Worm (Caenorhabditis elegans): ENCODE results near the gene ZK632.14.

ZK632.14 gene

ce11 chrIII:9861470-9862342 is 48.5 kb downstream of the ZK632.14 start (continued):
- TF ChIP-seq spr-1 (tag; optimal IDR thresholded peaks at IDR 0.05) (no peak), lsy-2 (tag; optimal IDR thresholded peaks at IDR 0.05) (peak in 1 of 2 experiments; percentile 49), madf-9 (GFP tag; conservative IDR thresholded peaks at IDR 0.05) (peak; percentile 89), vab-7 (GFP tag; IDR thresholded peaks at IDR 0.05) (peak; percentile 88), dmd-8 (GFP tag; IDR thresholded peaks at IDR 0.05) (peak; percentile 97), mep-1 (tag; optimal IDR thresholded peaks at IDR 0.05) (peak; percentile 68), R02D3.7 (tag; optimal IDR thresholded peaks at IDR 0.05) (no peak), ZK337.2 (GFP tag; IDR thresholded peaks at IDR 0.05) (peak; percentile 85), F37D6.2 (tag; optimal IDR thresholded peaks at IDR 0.05) (peak; percentile 44), hlh-11 (tag; optimal IDR thresholded peaks at IDR 0.05) (peak; percentile 30), zip-2 (tag; optimal IDR thresholded peaks at IDR 0.05) (peak; percentile 5), ZK546.5 (tag; optimal IDR thresholded peaks at IDR 0.05) (no peak), dmd-6 (GFP tag; IDR thresholded peaks at IDR 0.05) (peak; percentile 71), madf-5 (GFP tag; IDR thresholded peaks at IDR 0.05) (peak; percentile 55 to 71; a peak in 1 of 4 replicates), saeg-2 (GFP tag; IDR thresholded peaks at IDR 0.05) (peak; percentile 60; the same call in 1 of the 2 replicates), attf-4 (tag; optimal IDR thresholded peaks at IDR 0.05) (no peak), ama-1 (optimal IDR thresholded peaks at IDR 0.05) (no peak), hlh-30 (tag; optimal IDR thresholded peaks at IDR 0.05; ENCODE audit: insufficient read depth) (peak; percentile 71), dpl-1 (GFP tag; optimal IDR thresholded peaks at IDR 0.05) (peak; percentile 37), zag-1 (tag; optimal IDR thresholded peaks at IDR 0.05) (no peak), ceh-28 (tag; optimal IDR thresholded peaks at IDR 0.05) (no peak), nhr-11 (tag; optimal IDR thresholded peaks at IDR 0.05) (peak; percentile 5), spr-3 (GFP tag; optimal IDR thresholded peaks at IDR 0.05) (peak; percentile 8), T20F7.1 (GFP tag; optimal IDR thresholded peaks at IDR 0.05) (peak; percentile 37), pqm-1 (tag; optimal IDR thresholded peaks at IDR 0.05) (no peak), zip-11 (GFP tag; IDR thresholded peaks at IDR 0.05) (0 out of 2 replicates have a peak, but pooled peaks have one; percentile 5), nhr-42 (GFP tag; IDR thresholded peaks at IDR 0.05) (peak; percentile 67; the same call in 1 of the 2 replicates), tra-1 (GFP tag; IDR thresholded peaks at IDR 0.05) (peak; percentile 84), mxl-2 (GFP tag; conservative IDR thresholded peaks at IDR 0.05) (peak; percentile 75; the same call in 1 of the 2 replicates), nhr-10 (tag; optimal IDR thresholded peaks at IDR 0.05) (no peak), lin-38 (GFP tag; IDR thresholded peaks at IDR 0.05) (peak; percentile 82), nhr-77 (tag; optimal IDR thresholded peaks at IDR 0.05) (peak; percentile 4), ztf-7 (tag; optimal IDR thresholded peaks at IDR 0.05) (no peak), set-16 (GFP tag; IDR thresholded peaks at IDR 0.05) (no peak), gei-8 (GFP tag; optimal IDR thresholded peaks at IDR 0.05) (peak; percentile 78), nhr-102 (tag; optimal IDR thresholded peaks at IDR 0.05) (peak; percentile 17), sdz-12 (GFP tag; optimal IDR thresholded peaks at IDR 0.05) (peak; percentile 39), unc-130 (GFP tag; optimal IDR thresholded peaks at IDR 0.05) (peak; percentile 36), hmg-1.1 (GFP tag; IDR thresholded peaks at IDR 0.05) (peak; percentile 85), ceh-62 (tag; optimal IDR thresholded peaks at IDR 0.05) (no peak), egl-27 (tag; optimal IDR thresholded peaks at IDR 0.05) (no peak), ceh-32 (tag; optimal IDR thresholded peaks at IDR 0.05; ENCODE audit: poor library complexity) (no peak), rbr-2 (tag; optimal IDR thresholded peaks at IDR 0.05) (peak; percentile 73), Y75B8A.6 (GFP tag; IDR thresholded peaks at IDR 0.05) (no peak), nhr-6 (tag; optimal IDR thresholded peaks at IDR 0.05) (no peak), nhr-237 (tag; optimal IDR thresholded peaks at IDR 0.05) (no peak), mdl-1 (tag; optimal IDR thresholded peaks at IDR 0.05) (no peak), mdt-29 (GFP tag; IDR thresholded peaks at IDR 0.05) (peak; percentile 76), egl-43 (GFP tag; IDR thresholded peaks at IDR 0.05) (peak; percentile 94), hif-1 (tag; optimal IDR thresholded peaks at IDR 0.05) (peak in 1 of 2 experiments; percentile 57)

All from whole organism, L4 larva.